Fruit fly (Drosophila melanogaster): Measurements from ENCODE around the gene CG14671.

dm6 chr3R:5599521-5600360, 35.1 kb upstream of the CG14671 start:
- TF ChIP-seq EcR (GFP tag; optimal IDR thresholded peaks at IDR 0.05) (no peak), Ets98B (GFP tag; IDR thresholded peaks at IDR 0.05) (no peak), CG17806 (tag; optimal IDR thresholded peaks at IDR 0.05) (no peak), CG4496 (GFP tag; IDR thresholded peaks at IDR 0.05) (no peak), CG12605 (GFP tag; IDR thresholded peaks at IDR 0.05) (no peak)

Measured in whole organism, pupa.